Fruit fly (Drosophila melanogaster) whole organism, embryonic: ENCODE results near the gene CG7903.

Experiments
- CG10267 ChIP-seq: fragments of 200-800 bp; sonication (Bioruptor generic); optimal IDR thresholded peaks from 2 replicates; lab custom pipeline; 2018; ENCODE audit warnings: missing biosample characterization, mild to moderate bottlenecking, missing genetic modification characterization, moderate library complexity
- CG10654 ChIP-seq: fragments of 200-800 bp; sonication (Bioruptor generic); optimal IDR thresholded peaks from 2 replicates; lab custom pipeline; 2016; ENCODE audit warnings: missing biosample characterization, missing genetic modification characterization
- CG11560 ChIP-seq: fragments of 200-800 bp; sonication (Bioruptor generic); IDR thresholded peaks from 3 replicates; pipeline ENCODE4 v1.3.6; 2022; ENCODE audit warnings: missing biosample characterization, missing genetic modification characterization
- CG12236 ChIP-seq: fragments of 200-800 bp; sonication (Bioruptor generic); optimal IDR thresholded peaks from 2 replicates; lab custom pipeline; 2016; ENCODE audit warnings: missing biosample characterization, missing genetic modification characterization
- CG12942 ChIP-seq: fragments of 200-800 bp; sonication (Bioruptor generic); optimal IDR thresholded peaks from 3 replicates; lab custom pipeline; 2016; ENCODE audit warnings: missing biosample characterization, missing genetic modification characterization
- CG13123 ChIP-seq: fragments of 200-800 bp; sonication (Bioruptor generic); optimal IDR thresholded peaks from 2 replicates; lab custom pipeline; 2016; ENCODE audit warnings: missing biosample characterization, missing genetic modification characterization
- CG13296 ChIP-seq: fragments of 200-800 bp; sonication (Bioruptor generic); optimal IDR thresholded peaks from 3 replicates; lab custom pipeline; 2018; ENCODE audit warnings: missing biosample characterization, mild to moderate bottlenecking, missing genetic modification characterization
- CG13775 ChIP-seq: fragments of 200-800 bp; sonication (Bioruptor generic); optimal IDR thresholded peaks from 3 replicates; lab custom pipeline; 2017; ENCODE audit warnings: missing biosample characterization, mild to moderate bottlenecking, missing genetic modification characterization
- CG16815 ChIP-seq: fragments of 200-800 bp; sonication (Bioruptor generic); optimal IDR thresholded peaks from 3 replicates; lab custom pipeline; 2017; ENCODE audit warnings: missing biosample characterization, mild to moderate bottlenecking, missing genetic modification characterization
- CG17802 ChIP-seq: fragments of 200-800 bp; sonication (Bioruptor generic); optimal IDR thresholded peaks from 2 replicates; lab custom pipeline; 2018; ENCODE audit warnings: missing biosample characterization, mild to moderate bottlenecking, missing genetic modification characterization, moderate library complexity
- CG2129 ChIP-seq: fragments of 200-800 bp; sonication (Bioruptor generic); IDR thresholded peaks from 2 replicates; pipeline ENCODE4 v1.3.6; 2022; ENCODE audit warnings: missing biosample characterization, missing genetic modification characterization; ENCODE audit not compliant: partially characterized antibody
- CG2678 ChIP-seq: fragments of 200-800 bp; sonication (Bioruptor generic); optimal IDR thresholded peaks from 3 replicates; lab custom pipeline; 2019; ENCODE audit warnings: missing biosample characterization, mild to moderate bottlenecking, missing genetic modification characterization, moderate library complexity
- CG30403 ChIP-seq: fragments of 200-800 bp; sonication (Bioruptor generic); optimal IDR thresholded peaks from 3 replicates; lab custom pipeline; 2016; ENCODE audit warnings: missing biosample characterization, missing genetic modification characterization
- CG31441 ChIP-seq: fragments of 200-800 bp; sonication (Bioruptor generic); IDR thresholded peaks from 2 replicates; pipeline ENCODE4 v1.3.6; 2022; ENCODE audit warnings: missing biosample characterization, missing genetic modification characterization
- CG6254 ChIP-seq: fragments of 200-800 bp; sonication (Bioruptor generic); optimal IDR thresholded peaks from 3 replicates; lab custom pipeline; 2017; ENCODE audit warnings: mild to moderate bottlenecking, missing biosample characterization, missing genetic modification reagents, missing genetic modification characterization
- CG6791 ChIP-seq: fragments of 200-800 bp; sonication (Bioruptor generic); IDR thresholded peaks from 3 replicates; pipeline ENCODE4 v1.3.6; 2022; ENCODE audit warnings: missing biosample characterization, missing genetic modification characterization; ENCODE audit not compliant: partially characterized antibody
- CG7839 ChIP-seq: fragments of 200-800 bp; sonication (Bioruptor generic); optimal IDR thresholded peaks from 3 replicates; lab custom pipeline; 2018; ENCODE audit warnings: missing biosample characterization, mild to moderate bottlenecking, missing genetic modification characterization, moderate library complexity
- CG9727 ChIP-seq: fragments of 200-800 bp; sonication (Bioruptor generic); optimal IDR thresholded peaks from 3 replicates; lab custom pipeline; 2017; ENCODE audit warnings: missing biosample characterization, mild to moderate bottlenecking, missing genetic modification characterization
- CG9932 ChIP-seq: fragments of 200-800 bp; sonication (Bioruptor generic); IDR thresholded peaks from 2 replicates; pipeline ENCODE4 v1.3.6; 2022; ENCODE audit warnings: missing biosample characterization, missing genetic modification characterization
- Dll ChIP-seq: fragments of 200-800 bp; sonication (Bioruptor generic); IDR thresholded peaks from 4 replicates; pipeline ENCODE4 v1.3.6; 2022; ENCODE audit warnings: missing biosample characterization, missing genetic modification characterization; ENCODE audit not compliant: partially characterized antibody
- Drgx ChIP-seq: fragments of 200-800 bp; sonication (Bioruptor generic); IDR thresholded peaks from 2 replicates; pipeline ENCODE4 v1.3.6; 2022; ENCODE audit warnings: missing biosample characterization, missing genetic modification characterization
- Fer2 ChIP-seq: fragments of 200-800 bp; sonication (Bioruptor generic); optimal IDR thresholded peaks from 2 replicates; lab custom pipeline; 2018; ENCODE audit warnings: missing biosample characterization, mild to moderate bottlenecking, missing genetic modification characterization, moderate library complexity
- H15 ChIP-seq: fragments of 200-800 bp; sonication (Bioruptor generic); IDR thresholded peaks from 3 replicates; pipeline ENCODE4 v1.3.6; 2022; ENCODE audit warnings: missing biosample characterization, missing genetic modification characterization
- Hr51 ChIP-seq, 2 experiments: fragments of 200-800 bp; sonication (Bioruptor generic); optimal IDR thresholded peaks; 2 replicates in 1 of 2; 3 replicates in 1 of 2; lab custom pipeline; 2016 to 2018; ENCODE audit warnings: missing biosample characterization in 2 of 2, missing genetic modification characterization in 2 of 2, mild to moderate bottlenecking in 1 of 2, moderate library complexity in 1 of 2
- Hr78 ChIP-seq, 2 experiments: fragments of 200-800 bp in 1 of 2; fragments of >200 bp in 1 of 2; sonication (Bioruptor generic) in 1 of 2; optimal IDR thresholded peaks; 2 replicates each; lab custom pipeline; 2017 to 2019; ENCODE audit warnings: missing biosample characterization in 2 of 2, missing genetic modification characterization in 2 of 2, mild to moderate bottlenecking in 1 of 2, moderate library complexity in 1 of 2
- Ptx1 ChIP-seq: fragments of 200-800 bp; sonication (Bioruptor generic); IDR thresholded peaks from 2 replicates; pipeline ENCODE4 v1.3.6; 2022; ENCODE audit warnings: missing biosample characterization, missing genetic modification characterization
- Taf1 ChIP-seq: fragments of 200-800 bp; sonication (Bioruptor generic); IDR thresholded peaks from 2 replicates; pipeline ENCODE4 v1.3.6; 2022; ENCODE audit warnings: missing biosample characterization, missing genetic modification characterization
- abd-A ChIP-seq: fragments of 200-800 bp; sonication (Bioruptor generic); optimal IDR thresholded peaks from 3 replicates; lab custom pipeline; 2019; ENCODE audit warnings: missing biosample characterization, mild to moderate bottlenecking, missing genetic modification characterization, moderate library complexity
- ash1 ChIP-seq: fragments of 200-800 bp; sonication (Bioruptor generic); optimal IDR thresholded peaks from 2 replicates; lab custom pipeline; 2018; ENCODE audit warnings: missing biosample characterization, mild to moderate bottlenecking, missing genetic modification characterization
- bcd ChIP-seq: fragments of 200-800 bp; sonication (Bioruptor generic); optimal IDR thresholded peaks from 2 replicates; lab custom pipeline; 2017; ENCODE audit warnings: missing biosample characterization, mild to moderate bottlenecking, missing genetic modification characterization
- cato ChIP-seq: fragments of 200-800 bp; sonication (Bioruptor generic); optimal IDR thresholded peaks from 2 replicates; lab custom pipeline; 2016; ENCODE audit warnings: missing biosample characterization, missing genetic modification characterization, borderline replicate concordance
- da ChIP-seq: fragments of 200-800 bp; sonication (Bioruptor generic); optimal IDR thresholded peaks from 2 replicates; lab custom pipeline; 2016; ENCODE audit warnings: missing biosample characterization, missing genetic modification characterization
- emc ChIP-seq: fragments of 200-800 bp; sonication (Bioruptor generic); optimal IDR thresholded peaks from 2 replicates; lab custom pipeline; 2016; ENCODE audit warnings: missing biosample characterization, missing genetic modification characterization
- fru ChIP-seq: fragments of >200 bp; optimal IDR thresholded peaks from 2 replicates; lab custom pipeline; 2017
- hth ChIP-seq: fragments of >200 bp; optimal IDR thresholded peaks from 2 replicates; lab custom pipeline; 2017; ENCODE audit warnings: inconsistent platforms
- ind ChIP-seq: fragments of 200-800 bp; sonication (Bioruptor generic); optimal IDR thresholded peaks from 3 replicates; lab custom pipeline; 2016; ENCODE audit warnings: missing biosample characterization, missing genetic modification characterization
- ken ChIP-seq: fragments of 200-800 bp; sonication (Bioruptor generic); IDR thresholded peaks from 3 replicates; pipeline ENCODE4 v1.3.6; 2022; ENCODE audit warnings: missing biosample characterization, missing genetic modification characterization
- knrl ChIP-seq: fragments of 200-800 bp; sonication (Bioruptor generic); IDR thresholded peaks from 3 replicates; pipeline ENCODE4 v1.3.6; 2022; ENCODE audit warnings: missing biosample characterization, missing genetic modification characterization; ENCODE audit not compliant: partially characterized antibody
- lov ChIP-seq, 2 experiments: fragments of 200-800 bp in 1 of 2; fragments of >200 bp in 1 of 2; sonication (Bioruptor generic) in 1 of 2; IDR thresholded peaks in 1 of 2; optimal IDR thresholded peaks in 1 of 2; 2 replicates in 1 of 2; 3 replicates in 1 of 2; pipeline versions ENCODE4 v1.3.6 to Lab custom; 2017 to 2022; ENCODE audit warnings: missing biosample characterization in 1 of 2, missing genetic modification characterization in 1 of 2
- p53 ChIP-seq: fragments of 200-800 bp; sonication (Bioruptor generic); optimal IDR thresholded peaks from 2 replicates; lab custom pipeline; 2016; ENCODE audit warnings: missing biosample characterization, missing genetic modification characterization
- psq ChIP-seq: fragments of 200-800 bp; sonication (Bioruptor generic); optimal IDR thresholded peaks from 2 replicates; lab custom pipeline; 2017; ENCODE audit warnings: missing biosample characterization, missing genetic modification characterization
- pum ChIP-seq: fragments of 200-800 bp; sonication (Bioruptor generic); optimal IDR thresholded peaks from 2 replicates; lab custom pipeline; 2016; ENCODE audit warnings: missing biosample characterization, missing genetic modification characterization
- repo ChIP-seq: fragments of 200-800 bp; sonication (Bioruptor generic); optimal IDR thresholded peaks from 2 replicates; lab custom pipeline; 2016; ENCODE audit warnings: missing biosample characterization, missing genetic modification characterization
- ro ChIP-seq: fragments of 200-800 bp; sonication (Bioruptor generic); IDR thresholded peaks from 2 replicates; pipeline ENCODE4 v1.3.6; 2022; ENCODE audit warnings: missing biosample characterization, missing genetic modification characterization
- run ChIP-seq: fragments of 200-800 bp; sonication (Bioruptor generic); optimal IDR thresholded peaks from 3 replicates; lab custom pipeline; 2018; ENCODE audit warnings: missing biosample characterization, mild to moderate bottlenecking, missing genetic modification characterization
- slp2 ChIP-seq: fragments of 200-800 bp; sonication (Bioruptor generic); optimal IDR thresholded peaks from 2 replicates; lab custom pipeline; 2016; ENCODE audit warnings: missing biosample characterization, missing genetic modification characterization
- sob ChIP-seq: fragments of 200-800 bp; sonication (Bioruptor generic); IDR thresholded peaks from 2 replicates; pipeline ENCODE4 v1.3.6; 2022; ENCODE audit warnings: missing biosample characterization, missing genetic modification characterization
- tio ChIP-seq: fragments of 200-800 bp; sonication (Bioruptor generic); optimal IDR thresholded peaks from 2 replicates; lab custom pipeline; 2017; ENCODE audit warnings: missing biosample characterization, missing genetic modification characterization, inconsistent platforms

CG7903 gene

dm6 chr3R:30021559-30022451, 26.8 kb upstream of the CG7903 start, which contains the start of gene Mgat2 (continued):
- TF ChIP-seq CG9727 (peak; percentile 38), Hr51 (GFP tag; optimal IDR thresholded peaks at IDR 0.05; lab: Kevin White, UChicago) (no peak), sob (GFP tag; lab: Robert Waterston, UW) (peak; percentile 37; the same call in 1 of the 2 replicates), ind (no peak), da (GFP tag; lab: Kevin White, UChicago) (peak; percentile 23), CG12942 (GFP tag; lab: Kevin White, UChicago) (no peak), repo (GFP tag; lab: Kevin White, UChicago) (no peak), H15 (GFP tag; lab: Robert Waterston, UW) (no peak), CG16815 (GFP tag; lab: Kevin White, UChicago) (no peak), CG10654 (GFP tag; lab: Kevin White, UChicago) (no peak), CG17802 (tag; lab: Kevin White, UChicago) (no peak), ash1 (GFP tag; lab: Kevin White, UChicago) (peak; percentile 62), psq (GFP tag; lab: Kevin White, UChicago) (no peak), CG13296 (GFP tag; lab: Kevin White, UChicago) (peak; percentile 41), bcd (no peak), CG7839 (tag; lab: Kevin White, UChicago) (no peak), lov (optimal IDR thresholded peaks at IDR 0.05; lab: Kevin White, UChicago) (no peak), lov (GFP tag; IDR thresholded peaks at IDR 0.05; lab: Robert Waterston, UW) (0 out of 3 replicates have a peak, but pooled peaks have one; percentile 29), hth (lab: Kevin White, UChicago) (no peak), CG9932 (GFP tag; lab: Robert Waterston, UW) (peak; percentile 23; the same call in 1 of the 2 replicates), fru (lab: Kevin White, UChicago) (no peak), emc (GFP tag; lab: Kevin White, UChicago) (no peak), Taf1 (GFP tag; lab: Robert Waterston, UW) (no peak), slp2 (GFP tag; lab: Kevin White, UChicago) (no peak), Fer2 (tag; lab: Kevin White, UChicago) (no peak), Hr78 (GFP tag; optimal IDR thresholded peaks at IDR 0.05; lab: Kevin White, UChicago) (no peak), Drgx (GFP tag; lab: Robert Waterston, UW) (peak; percentile 46), ro (GFP tag; lab: Robert Waterston, UW) (no peak), CG13775 (GFP tag; lab: Kevin White, UChicago) (no peak), CG2678 (tag; lab: Kevin White, UChicago) (no peak), CG31441 (GFP tag; lab: Robert Waterston, UW) (peak; percentile 48; the same call in 1 of the 2 replicates), cato (GFP tag; lab: Kevin White, UChicago) (no peak), ken (no peak), CG11560 (tag; lab: Robert Waterston, UW) (no peak), run (tag; lab: Kevin White, UChicago) (no peak), CG10267 (peak; percentile 44), p53 (no peak), CG6791 (GFP tag; lab: Robert Waterston, UW) (peak; percentile 86), CG2129 (GFP tag; lab: Robert Waterston, UW) (peak; percentile 80), Ptx1 (GFP tag; lab: Robert Waterston, UW) (no peak), CG12236 (GFP tag; lab: Kevin White, UChicago) (peak; percentile 14), pum (GFP tag; lab: Kevin White, UChicago) (no peak), CG13123 (no peak), CG6254 (GFP tag; lab: Kevin White, UChicago) (peak; percentile 63), abd-A (tag; lab: Kevin White, UChicago) (peak; percentile 96), tio (GFP tag; lab: Kevin White, UChicago) (no peak), Dll (GFP tag; lab: Robert Waterston, UW) (peak; percentile 96), CG30403 (GFP tag; lab: Kevin White, UChicago) (no peak), knrl (peak; percentile 81; the same call in 2 of the 3 replicates)
